Fruit fly (Drosophila melanogaster): ENCODE data around the gene CG9917.
A peak's percentile ranks its signal among the peaks of the same experiment; 100 is the strongest.

dm6 chrX:16333434-16334141 is 10.6 kb upstream of the CG9917 start, which contains the start of the genes CG9921 and Dsp1:
- no peak for TF ChIP-seq CG7045 (GFP tag; optimal IDR thresholded peaks at IDR 0.05)
- TF ChIP-seq ovo (GFP tag; optimal IDR thresholded peaks at IDR 0.05) = peak; percentile 13
- TF ChIP-seq Mnt (GFP tag; optimal IDR thresholded peaks at IDR 0.05) = peak; percentile 93
